Worm (Caenorhabditis elegans): ENCODE results near the gene col-131.

ce11 chrIV:13051073-13051472 is 16.0 kb downstream of the col-131 start, which contains the start of gene scl-11:
- TF ChIP-seq aly-2 (tag; optimal IDR thresholded peaks at IDR 0.05) (no peak), lin-1 (GFP tag; IDR thresholded peaks at IDR 0.05) (no peak), T20F7.1 (GFP tag; optimal IDR thresholded peaks at IDR 0.05) (no peak), lir-3 (tag; optimal IDR thresholded peaks at IDR 0.05) (no peak), Y5F2A.4 (GFP tag; optimal IDR thresholded peaks at IDR 0.05) (no peak), nhr-28 (tag; optimal IDR thresholded peaks at IDR 0.05) (no peak), nhr-41 (GFP tag; IDR thresholded peaks at IDR 0.05) (no peak), mep-1 (tag; optimal IDR thresholded peaks at IDR 0.05) (no peak)
